Fruit fly (Drosophila melanogaster): Measurements from ENCODE around the gene CG10570.

Gene CG10570

dm6 chr2L:18785026-18785600 is 25.9 kb downstream of the CG10570 start:
- no peak for TF ChIP-seq Met (GFP tag; optimal IDR thresholded peaks at IDR 0.05)
- peak; percentile 34 for TF ChIP-seq fkh (GFP tag; optimal IDR thresholded peaks at IDR 0.05)

- TF ChIP-seq svp (GFP tag) = no peak
- TF ChIP-seq CG7368 (GFP tag; optimal IDR thresholded peaks at IDR 0.05) = peak; percentile 17
- TF ChIP-seq Lpt (GFP tag; optimal IDR thresholded peaks at IDR 0.05) = no peak
- no peak for TF ChIP-seq CG34406 (GFP tag; optimal IDR thresholded peaks at IDR 0.05)
- TF ChIP-seq fd59A (GFP tag; optimal IDR thresholded peaks at IDR 0.05) = no peak
- no peak for TF ChIP-seq CG11294 (GFP tag; IDR thresholded peaks at IDR 0.05)
- TF ChIP-seq Blimp-1 (GFP tag; optimal IDR thresholded peaks at IDR 0.05) = no peak
- no peak for TF ChIP-seq CG1621 (tag; optimal IDR thresholded peaks at IDR 0.05)
- no peak for TF ChIP-seq Sox102F (GFP tag; optimal IDR thresholded peaks at IDR 0.05)
Measured at dm6 chr2L:18783357-18784040, 27.6 kb downstream of the CG10570 start.

dm6 chr2L:18782936-18783335 is 28.1 kb downstream of the CG10570 start:
- no peak for TF ChIP-seq CG11294 (GFP tag; IDR thresholded peaks at IDR 0.05)
- no peak for TF ChIP-seq achi (GFP tag; optimal IDR thresholded peaks at IDR 0.05)
- TF ChIP-seq CG6276 (GFP tag; optimal IDR thresholded peaks at IDR 0.05) = no peak
- TF ChIP-seq fkh (GFP tag; optimal IDR thresholded peaks at IDR 0.05) = peak; percentile 11
- TF ChIP-seq Sox102F (GFP tag; optimal IDR thresholded peaks at IDR 0.05) = no peak

- no peak for TF ChIP-seq CG10669 (GFP tag; optimal IDR thresholded peaks at IDR 0.05)
- no peak for TF ChIP-seq spab (GFP tag; optimal IDR thresholded peaks at IDR 0.05)
- TF ChIP-seq fd59A (GFP tag; optimal IDR thresholded peaks at IDR 0.05) = no peak
- TF ChIP-seq CG6854 (GFP tag; optimal IDR thresholded peaks at IDR 0.05) = no peak
- TF ChIP-seq CG10631 (GFP tag; optimal IDR thresholded peaks at IDR 0.05) = no peak
- no peak for TF ChIP-seq Ets21C (GFP tag; optimal IDR thresholded peaks at IDR 0.05)
- TF ChIP-seq CG11762 (GFP tag; optimal IDR thresholded peaks at IDR 0.05; ENCODE audit: insufficient read depth) = no peak
- TF ChIP-seq Sox102F (GFP tag; optimal IDR thresholded peaks at IDR 0.05) = no peak
Measured at dm6 chr2L:18782212-18782825, 28.7 kb downstream of the CG10570 start.

dm6 chr2L:18780911-18781545 is 30.0 kb downstream of the CG10570 start:
- no peak for TF ChIP-seq lz (GFP tag; optimal IDR thresholded peaks at IDR 0.05)
- no peak for TF ChIP-seq svp (GFP tag)
- TF ChIP-seq CG3919 (GFP tag; optimal IDR thresholded peaks at IDR 0.05) = no peak
- TF ChIP-seq Smox (GFP tag; optimal IDR thresholded peaks at IDR 0.05) = no peak
- no peak for TF ChIP-seq salr (GFP tag; optimal IDR thresholded peaks at IDR 0.05)
- TF ChIP-seq Sox102F (GFP tag; optimal IDR thresholded peaks at IDR 0.05) = no peak
- TF ChIP-seq acj6 (GFP tag; optimal IDR thresholded peaks at IDR 0.05) = no peak
- TF ChIP-seq Met (GFP tag; optimal IDR thresholded peaks at IDR 0.05) = no peak
- TF ChIP-seq net (GFP tag; optimal IDR thresholded peaks at IDR 0.05) = no peak
- no peak for TF ChIP-seq CG6276 (GFP tag; optimal IDR thresholded peaks at IDR 0.05)

dm6 chr2L:18777442-18777841 is 33.6 kb downstream of the CG10570 start:
- TF ChIP-seq Eip78C (GFP tag) (peak; percentile 32), Eip93F (GFP tag; optimal IDR thresholded peaks at IDR 0.05) (no peak), CG6163 (GFP tag; IDR thresholded peaks at IDR 0.05) (no peak), Sox15 (GFP tag; optimal IDR thresholded peaks at IDR 0.05) (no peak)

Data from whole organism, prepupa.